Worm (Caenorhabditis elegans): ENCODE results near the gene R09E10.5.

Gene R09E10.5

DNA sequence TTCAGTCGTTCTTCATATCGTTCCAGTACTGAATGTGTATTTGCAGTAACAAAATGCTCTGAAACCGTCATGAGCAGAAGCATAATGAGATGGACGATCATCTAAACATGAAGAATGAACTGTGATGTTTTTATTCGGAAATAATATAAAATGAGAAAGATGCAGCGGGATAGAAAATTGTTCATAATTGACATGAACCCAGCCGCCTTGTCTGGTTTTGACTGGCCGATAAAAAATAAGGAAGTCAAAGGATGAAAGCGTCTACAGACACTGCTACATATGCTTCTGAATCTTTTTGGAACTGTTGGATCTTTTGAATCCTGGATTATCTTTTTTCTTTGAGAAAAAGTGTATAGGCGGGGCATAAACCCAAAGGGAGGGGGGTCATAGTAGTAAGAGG lies 42.5 kb downstream of the R09E10.5 start, which contains the start of gene F01G10.9:
Gene F01G10.9 (minus strand): TSS at position 101 of the 400 bp plus-strand sequence.
- no peak for TF ChIP-seq pes-1 (GFP tag; IDR thresholded peaks at IDR 0.05)

- TF ChIP-seq hmbx-1 (tag; optimal IDR thresholded peaks at IDR 0.05) = no peak
- TF ChIP-seq flt-1 (GFP tag; IDR thresholded peaks at IDR 0.05) = no peak
- TF ChIP-seq hnd-1 (tag; optimal IDR thresholded peaks at IDR 0.05) = no peak
- no peak for TF ChIP-seq B0310.2 (tag; optimal IDR thresholded peaks at IDR 0.05)
- no peak for TF ChIP-seq hmg-4 (GFP tag; optimal IDR thresholded peaks at IDR 0.05)
- no peak for TF ChIP-seq tbx-37 (GFP tag; conservative IDR thresholded peaks at IDR 0.05)
- TF ChIP-seq ceh-36 (tag; optimal IDR thresholded peaks at IDR 0.05) = no peak
- no peak for TF ChIP-seq sea-1 (GFP tag; conservative IDR thresholded peaks at IDR 0.05)
Observed at ce11 chrIV:10252886-10253639, 49.0 kb downstream of the R09E10.5 start.

DNA sequence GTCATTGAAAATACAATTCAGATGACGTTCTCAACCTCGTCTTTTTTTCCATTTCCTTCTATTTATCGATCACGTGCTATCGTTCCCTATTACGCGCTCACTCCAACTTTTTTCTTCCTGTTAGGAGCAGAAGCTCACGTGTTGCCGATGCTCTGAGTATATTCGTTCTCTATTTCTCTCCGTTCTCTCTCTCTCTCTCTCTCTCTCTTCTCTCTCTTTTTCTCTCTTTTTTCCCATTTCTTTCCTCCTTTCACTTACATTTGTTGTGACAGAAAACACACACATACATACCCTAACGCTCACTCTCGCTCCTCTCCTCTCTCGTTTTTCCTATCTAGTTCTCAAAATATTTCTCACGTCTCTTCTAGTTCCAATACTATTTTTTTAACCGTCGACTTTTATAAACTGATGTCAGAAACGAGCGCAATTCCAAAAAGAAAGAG lies 49.7 kb downstream of the R09E10.5 start:
- TF ChIP-seq flt-1 (GFP tag; IDR thresholded peaks at IDR 0.05) (no peak), sea-1 (GFP tag; conservative IDR thresholded peaks at IDR 0.05) (no peak), ama-1 (optimal IDR thresholded peaks at IDR 0.05) (no peak)

DNA sequence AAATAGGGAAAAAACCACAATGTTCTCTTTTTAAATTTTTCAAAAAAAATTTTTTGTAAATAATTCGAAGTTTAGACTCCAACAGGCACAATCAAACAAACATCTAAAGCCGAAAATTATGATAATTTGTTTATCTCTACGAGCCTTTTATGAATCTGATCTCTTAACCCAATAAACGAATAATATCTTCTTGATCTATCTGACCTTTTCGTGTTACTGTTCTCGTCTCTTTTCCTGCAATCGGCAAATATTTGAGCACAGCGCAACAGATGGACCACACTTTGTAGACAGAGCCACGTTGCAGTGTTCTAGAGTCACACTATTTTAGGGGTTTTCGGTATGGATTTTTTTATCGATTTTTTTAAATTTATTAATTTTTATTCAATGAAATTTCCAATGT lies 50.3 kb downstream of the R09E10.5 start:
- TF ChIP-seq tbx-11 (GFP tag; IDR thresholded peaks at IDR 0.05) (no peak), hnd-1 (tag; optimal IDR thresholded peaks at IDR 0.05) (no peak), aly-1 (tag; optimal IDR thresholded peaks at IDR 0.05) (no peak), hmbx-1 (tag; optimal IDR thresholded peaks at IDR 0.05) (no peak), ama-1 (optimal IDR thresholded peaks at IDR 0.05) (no peak), flt-1 (GFP tag; IDR thresholded peaks at IDR 0.05) (no peak), B0310.2 (tag; optimal IDR thresholded peaks at IDR 0.05) (no peak), F13C5.2 (tag; optimal IDR thresholded peaks at IDR 0.05) (no peak), pes-1 (GFP tag; IDR thresholded peaks at IDR 0.05) (no peak), scrt-1 (GFP tag; IDR thresholded peaks at IDR 0.05) (no peak), tra-4 (tag; optimal IDR thresholded peaks at IDR 0.05) (no peak), tbx-37 (GFP tag; conservative IDR thresholded peaks at IDR 0.05) (no peak), ets-7 (tag; optimal IDR thresholded peaks at IDR 0.05) (no peak), ceh-36 (tag; optimal IDR thresholded peaks at IDR 0.05) (no peak), ceh-13 (GFP tag; optimal IDR thresholded peaks at IDR 0.05) (no peak), hmg-4 (GFP tag; optimal IDR thresholded peaks at IDR 0.05) (no peak), sea-1 (GFP tag; conservative IDR thresholded peaks at IDR 0.05) (no peak)

DNA sequence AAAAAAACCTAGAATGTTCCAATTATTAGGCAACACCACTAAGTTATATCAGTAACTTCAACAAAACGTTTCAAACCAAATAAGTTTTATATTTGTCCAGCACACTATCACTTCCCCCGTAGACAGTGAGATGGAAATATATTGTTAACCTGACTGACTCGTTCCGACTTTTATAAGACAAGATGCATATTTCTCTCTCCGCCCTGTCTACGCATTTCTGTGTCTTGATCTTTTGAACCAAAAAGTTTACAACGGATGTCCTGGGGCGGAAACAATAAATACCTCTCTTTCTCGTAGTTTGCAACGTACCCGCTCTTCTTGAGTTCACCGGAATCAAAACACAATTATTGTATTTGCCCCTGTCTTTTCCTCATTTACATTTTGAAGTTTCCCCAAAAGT lies 50.8 kb downstream of the R09E10.5 start:
- TF ChIP-seq tbx-11 (GFP tag; IDR thresholded peaks at IDR 0.05) (no peak), ama-1 (optimal IDR thresholded peaks at IDR 0.05) (no peak), scrt-1 (GFP tag; IDR thresholded peaks at IDR 0.05) (no peak), pes-1 (GFP tag; IDR thresholded peaks at IDR 0.05) (no peak), tbx-37 (GFP tag; conservative IDR thresholded peaks at IDR 0.05) (no peak), hmg-4 (GFP tag; optimal IDR thresholded peaks at IDR 0.05) (no peak), ceh-13 (GFP tag; optimal IDR thresholded peaks at IDR 0.05) (no peak), hmbx-1 (tag; optimal IDR thresholded peaks at IDR 0.05) (no peak), sea-1 (GFP tag; conservative IDR thresholded peaks at IDR 0.05) (no peak), tra-4 (tag; optimal IDR thresholded peaks at IDR 0.05) (no peak), F13C5.2 (tag; optimal IDR thresholded peaks at IDR 0.05) (no peak), hnd-1 (tag; optimal IDR thresholded peaks at IDR 0.05) (no peak), ceh-36 (tag; optimal IDR thresholded peaks at IDR 0.05) (no peak), ets-7 (tag; optimal IDR thresholded peaks at IDR 0.05) (no peak), B0310.2 (tag; optimal IDR thresholded peaks at IDR 0.05) (no peak), flt-1 (GFP tag; IDR thresholded peaks at IDR 0.05) (no peak), aly-1 (tag; optimal IDR thresholded peaks at IDR 0.05) (no peak)

DNA sequence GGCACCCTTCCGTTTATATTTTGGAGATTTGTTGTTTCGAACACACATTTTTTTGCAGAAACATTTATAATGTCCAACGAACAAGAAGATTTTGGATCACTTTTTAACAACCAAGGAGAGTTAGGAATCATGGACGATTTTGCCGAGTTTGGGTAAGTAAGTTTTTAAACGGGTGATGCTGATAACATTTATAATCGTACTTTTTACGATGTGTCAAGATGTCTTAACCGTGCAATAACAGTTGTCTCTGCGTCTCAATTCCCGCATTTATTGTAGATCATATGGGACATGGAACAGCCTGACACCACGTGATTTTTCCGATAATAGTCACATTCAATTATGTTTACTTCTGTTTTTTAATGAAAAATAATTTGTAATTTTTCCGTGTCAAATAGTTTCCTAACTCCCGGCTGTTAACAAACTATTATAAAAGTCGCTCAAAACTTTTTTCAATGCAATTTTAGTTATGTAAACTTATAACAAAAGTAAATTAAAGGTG lies 51.5 kb downstream of the R09E10.5 start, which contains the start of gene daf-14:
Gene daf-14 (plus strand): TSS at position 51 of the 499 bp plus-strand sequence.
- TF ChIP-seq hnd-1 (tag; optimal IDR thresholded peaks at IDR 0.05) (no peak), aly-1 (tag; optimal IDR thresholded peaks at IDR 0.05) (no peak), pes-1 (GFP tag; IDR thresholded peaks at IDR 0.05) (no peak), scrt-1 (GFP tag; IDR thresholded peaks at IDR 0.05) (no peak), F13C5.2 (tag; optimal IDR thresholded peaks at IDR 0.05) (no peak), tbx-37 (GFP tag; conservative IDR thresholded peaks at IDR 0.05) (no peak), B0310.2 (tag; optimal IDR thresholded peaks at IDR 0.05) (no peak), flt-1 (GFP tag; IDR thresholded peaks at IDR 0.05) (no peak), tbx-11 (GFP tag; IDR thresholded peaks at IDR 0.05) (no peak), hmg-4 (GFP tag; optimal IDR thresholded peaks at IDR 0.05) (no peak), tra-4 (tag; optimal IDR thresholded peaks at IDR 0.05) (no peak)

DNA sequence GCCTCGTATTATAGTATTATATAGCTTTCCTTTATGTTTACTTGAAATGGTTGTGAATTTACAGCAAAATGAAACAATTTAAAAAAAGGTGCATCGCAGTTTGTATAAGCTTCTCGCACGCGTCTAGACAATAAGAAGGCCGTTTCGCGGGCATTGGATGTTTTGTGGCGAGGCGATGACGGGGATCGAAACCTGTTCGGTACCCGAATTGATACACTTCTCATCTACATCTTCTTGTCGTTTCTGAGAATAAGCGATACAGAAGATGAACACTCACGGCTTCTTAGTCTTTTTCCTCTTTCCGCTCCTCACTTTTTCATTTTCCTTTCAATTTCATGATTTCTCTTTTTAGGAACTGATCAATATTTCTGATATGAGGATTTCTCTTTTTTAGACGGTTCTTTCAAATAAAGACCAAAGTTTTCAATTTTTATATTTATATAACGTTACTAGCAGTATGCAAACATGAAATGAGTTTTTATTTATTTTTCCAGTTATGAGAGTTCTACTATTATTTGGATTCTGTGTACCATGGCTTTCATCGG lies 56.4 kb downstream of the R09E10.5 start, which contains the start of gene F01G10.10:
Gene F01G10.10 (plus strand): TSS at position 495 of the 545 bp plus-strand sequence.
- TF ChIP-seq tbx-37 (GFP tag; conservative IDR thresholded peaks at IDR 0.05) = no peak
- no peak for TF ChIP-seq hnd-1 (tag; optimal IDR thresholded peaks at IDR 0.05)
- TF ChIP-seq ceh-13 (GFP tag; optimal IDR thresholded peaks at IDR 0.05) = no peak
- no peak for TF ChIP-seq tra-4 (tag; optimal IDR thresholded peaks at IDR 0.05)

All from whole organism, early embryonic.